Worm (Caenorhabditis elegans) whole organism, young adult: ENCODE measurements around the gene lim-6.

ENCODE experiments used
- bed-2 ChIP-seq: fragments of 200-800 bp; sonication (Bioruptor generic); IDR thresholded peaks from 2 replicates; pipeline ENCODE4 v1.3.6; 2022; ENCODE audit warnings: missing genetic modification reagents, missing genetic modification characterization, missing compliant biosample characterization
- ekl-4 ChIP-seq: fragments of 200-800 bp; sonication (Bioruptor generic); IDR thresholded peaks from 2 replicates; pipeline ENCODE4 v1.3.6; 2022; ENCODE audit warnings: missing genetic modification reagents, missing genetic modification characterization, missing compliant biosample characterization
- let-607 ChIP-seq, 2 experiments: fragments of 200-800 bp in 1 of 2; sonication (Bioruptor generic) in 1 of 2; sonication (generic microtip) in 1 of 2; optimal IDR thresholded peaks; 2 replicates each; lab custom pipeline; 2016 to 2018; ENCODE audit warnings: mild to moderate bottlenecking in 2 of 2, missing compliant biosample characterization in 2 of 2, missing genetic modification characterization in 2 of 2, moderate library complexity in 2 of 2, missing genotype in 1 of 2
- nhr-90 ChIP-seq: sonication (generic microtip); optimal IDR thresholded peaks from 2 replicates; lab custom pipeline; 2016; ENCODE audit warnings: missing genotype, mild to moderate bottlenecking, missing genetic modification characterization, missing compliant biosample characterization
- unc-62 ChIP-seq: fragments of 150-350 bp; optimal IDR thresholded peaks from 2 replicates; lab custom pipeline; 2014; ENCODE audit warnings: missing biosample characterization, missing genetic modification reagents, missing genetic modification characterization
- ztf-22 ChIP-seq: fragments of 200-800 bp; sonication (Bioruptor generic); optimal IDR thresholded peaks from 2 replicates; lab custom pipeline; 2018; ENCODE audit warnings: mild to moderate bottlenecking, missing genetic modification characterization, moderate library complexity, missing compliant biosample characterization

DNA sequence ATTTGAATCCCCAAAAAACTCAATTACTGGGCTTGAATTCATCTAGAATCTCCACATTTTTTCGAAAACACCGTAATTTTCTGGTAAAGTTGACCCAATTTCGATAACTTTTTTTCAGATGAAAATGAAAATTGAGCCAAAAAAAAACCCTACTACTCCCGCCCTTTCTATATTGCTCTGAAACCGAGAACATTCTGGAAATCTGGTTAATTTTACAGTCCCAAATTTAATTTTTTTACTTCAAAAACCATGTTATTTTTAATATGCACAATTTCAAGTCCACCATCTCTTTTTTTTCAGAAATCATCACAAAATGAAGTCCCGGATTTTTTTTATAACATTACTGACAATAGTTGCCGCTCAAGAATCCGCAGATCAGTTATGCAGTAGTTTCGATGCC lies 39.4 kb downstream of the lim-6 start, which contains the start of gene C05D9.3:
- no peak for TF ChIP-seq let-607 (tag; optimal IDR thresholded peaks at IDR 0.05; lab: Kevin White, UChicago)
- TF ChIP-seq nhr-90: no peak
- TF ChIP-seq bed-2 (GFP tag; lab: Robert Waterston, UW): no peak
- no peak for TF ChIP-seq unc-62 (GFP tag; lab: Kevin White, UChicago)
- no peak for TF ChIP-seq ekl-4
- TF ChIP-seq ztf-22 (GFP tag; lab: Kevin White, UChicago): no peak
